Worm (Caenorhabditis elegans): Measurements from ENCODE around the gene F35C8.5.

Gene F35C8.5

ce11 chrX:5365437-5365836 lies at the start of gene F35C8.5:
F35C8.5 (plus strand) TSS chrX:5365813.
- TF ChIP-seq B0019.2 (GFP tag; conservative IDR thresholded peaks at IDR 0.05) (no peak), nhr-80 (tag; optimal IDR thresholded peaks at IDR 0.05) (peak; percentile 58), hmg-1.2 (GFP tag; IDR thresholded peaks at IDR 0.05) (no peak)

DNA sequence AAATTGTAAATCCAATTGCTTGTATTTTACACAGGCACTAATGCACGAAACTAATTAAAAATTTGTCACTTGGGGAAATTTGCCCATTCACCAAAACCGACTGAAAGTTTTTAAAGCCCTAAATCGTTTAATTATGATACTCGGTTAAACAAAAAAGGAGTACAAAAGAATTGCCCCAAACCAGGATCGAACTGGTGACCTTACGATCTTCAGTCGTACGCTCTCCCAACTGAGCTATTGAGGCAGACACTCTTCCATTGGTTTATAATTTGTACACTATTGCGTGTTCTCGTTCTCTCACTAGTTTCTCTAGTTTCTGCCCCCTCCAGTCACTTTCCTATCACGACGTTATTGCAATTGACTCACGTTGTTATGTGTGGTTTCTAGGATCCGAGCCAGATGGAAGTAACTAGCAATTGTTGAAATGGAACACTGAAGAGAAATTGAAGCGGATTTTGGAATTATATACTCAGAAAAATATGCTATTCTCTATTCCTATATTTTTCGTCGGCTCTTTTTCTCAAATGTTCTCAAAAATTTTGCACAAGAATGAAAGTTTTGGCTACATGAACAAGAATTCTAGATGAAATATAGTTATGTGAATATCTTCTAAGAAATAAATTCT lies 46.3 kb upstream of the F35C8.5 start:
- peak; percentile 83 for TF ChIP-seq snpc-1.1 (tag; optimal IDR thresholded peaks at IDR 0.05; ENCODE audit: insufficient read depth)
- no peak for TF ChIP-seq hsf-1 (GFP tag; IDR thresholded peaks at IDR 0.05)
- TF ChIP-seq rcor-1 (GFP tag; IDR thresholded peaks at IDR 0.05) = peak; percentile 50
- TF ChIP-seq aptf-3 (GFP tag; IDR thresholded peaks at IDR 0.05) = no peak; the same call in 1 of the 2 replicates
- peak; percentile 22 for TF ChIP-seq ztf-26 (tag; optimal IDR thresholded peaks at IDR 0.05)
- peak; percentile 54 for TF ChIP-seq ceh-27 (GFP tag; optimal IDR thresholded peaks at IDR 0.05)
- no peak for TF ChIP-seq F37B4.10 (GFP tag; IDR thresholded peaks at IDR 0.05)
- no peak for TF ChIP-seq zfh-2 (GFP tag; conservative IDR thresholded peaks at IDR 0.05)
- TF ChIP-seq hmg-20 (GFP tag; IDR thresholded peaks at IDR 0.05) = peak; percentile 76
- no peak for TF ChIP-seq sdz-38 (tag; optimal IDR thresholded peaks at IDR 0.05)
- TF ChIP-seq tbp1 (GFP tag; optimal IDR thresholded peaks at IDR 0.05) = peak; percentile 98
- TF ChIP-seq B0019.2 (GFP tag; conservative IDR thresholded peaks at IDR 0.05) = no peak
- TF ChIP-seq ceh-58 (GFP tag; IDR thresholded peaks at IDR 0.05) = no peak
- TF ChIP-seq bed-2 (GFP tag; IDR thresholded peaks at IDR 0.05) = no peak
- TF ChIP-seq athp-1 (tag; optimal IDR thresholded peaks at IDR 0.05) = no peak
- no peak for TF ChIP-seq egl-18 (GFP tag; IDR thresholded peaks at IDR 0.05)
- peak; percentile 71 for TF ChIP-seq snpc-1.3 (tag; optimal IDR thresholded peaks at IDR 0.05; ENCODE audit: insufficient read depth)
- TF ChIP-seq gei-17 (GFP tag; optimal IDR thresholded peaks at IDR 0.05) = no peak
- TF ChIP-seq pha-4 (tag; optimal IDR thresholded peaks at IDR 0.05) = no peak
- no peak for TF ChIP-seq dox-1 (GFP tag; IDR thresholded peaks at IDR 0.05)
- TF ChIP-seq ets-4 (GFP tag; optimal IDR thresholded peaks at IDR 0.05) = no peak
- no peak for TF ChIP-seq fkh-3 (tag; optimal IDR thresholded peaks at IDR 0.05)
- TF ChIP-seq ztf-25 (GFP tag; IDR thresholded peaks at IDR 0.05) = peak; percentile 89; the same call in 1 of the 2 replicates
- peak; percentile 23 for TF ChIP-seq nhr-80 (tag; optimal IDR thresholded peaks at IDR 0.05)
- peak; percentile 14 for TF ChIP-seq K12H6.12 (tag; optimal IDR thresholded peaks at IDR 0.05)
- peak; percentile 81 for TF ChIP-seq zim-3 (tag; optimal IDR thresholded peaks at IDR 0.05)
- TF ChIP-seq lin-54 (GFP tag; optimal IDR thresholded peaks at IDR 0.05) = no peak
- TF ChIP-seq pbrm-1 (GFP tag; IDR thresholded peaks at IDR 0.05) = 0 out of 2 replicates have a peak, but pooled peaks have one; percentile 49
- no peak for TF ChIP-seq ztf-22 (GFP tag; optimal IDR thresholded peaks at IDR 0.05)
- peak; percentile 76 for TF ChIP-seq F23B12.7 (tag; optimal IDR thresholded peaks at IDR 0.05; ENCODE audit: insufficient read depth)
- 0 out of 2 replicates have a peak, but pooled peaks have one; percentile 36 for TF ChIP-seq lag-1 (GFP tag; IDR thresholded peaks at IDR 0.05)
- TF ChIP-seq egrh-3 (GFP tag; IDR thresholded peaks at IDR 0.05) = no peak
- no peak for TF ChIP-seq hlh-12 (tag; optimal IDR thresholded peaks at IDR 0.05)
- no peak for TF ChIP-seq ceh-91 (GFP tag; IDR thresholded peaks at IDR 0.05)
- TF ChIP-seq snpc-3.4 (tag; optimal IDR thresholded peaks at IDR 0.05) = peak; percentile 86
- TF ChIP-seq akir-1 (GFP tag; optimal IDR thresholded peaks at IDR 0.05) = no peak
- TF ChIP-seq xnd-1 (tag; optimal IDR thresholded peaks at IDR 0.05) = no peak
- no peak for TF ChIP-seq let-526 (GFP tag; IDR thresholded peaks at IDR 0.05)
- TF ChIP-seq lir-1 (GFP tag; conservative IDR thresholded peaks at IDR 0.05) = no peak
- TF ChIP-seq unc-130 (GFP tag; optimal IDR thresholded peaks at IDR 0.05) = no peak
- TF ChIP-seq F57C9.4 (tag; optimal IDR thresholded peaks at IDR 0.05) = no peak
- no peak for TF ChIP-seq B0035.1 (tag; optimal IDR thresholded peaks at IDR 0.05)
- no peak for TF ChIP-seq nfya-1 (tag; optimal IDR thresholded peaks at IDR 0.05; ENCODE audit: borderline replicate concordance, insufficient read depth)
- TF ChIP-seq ztf-28 (GFP tag; IDR thresholded peaks at IDR 0.05) = no peak

All from whole organism, young adult.